Fruit fly (Drosophila melanogaster) whole organism, embryonic: Measurements from ENCODE around the gene CG15725.

Source experiments
- Bdp1 ChIP-seq: fragments of 200-800 bp; sonication (Bioruptor generic); optimal IDR thresholded peaks from 3 replicates; lab custom pipeline; 2016; ENCODE audit warnings: missing biosample characterization, missing genetic modification characterization
- CG10462 ChIP-seq: fragments of 200-800 bp; sonication (Bioruptor generic); optimal IDR thresholded peaks from 2 replicates; lab custom pipeline; 2016; ENCODE audit warnings: missing biosample characterization, missing genetic modification characterization
- CG11560 ChIP-seq: fragments of 200-800 bp; sonication (Bioruptor generic); IDR thresholded peaks from 3 replicates; pipeline ENCODE4 v1.3.6; 2022; ENCODE audit warnings: missing biosample characterization, missing genetic modification characterization
- CG12219 ChIP-seq: fragments of 200-800 bp; sonication (Bioruptor generic); optimal IDR thresholded peaks from 3 replicates; lab custom pipeline; 2018; ENCODE audit warnings: missing biosample characterization, mild to moderate bottlenecking, missing genetic modification characterization
- CG12942 ChIP-seq: fragments of 200-800 bp; sonication (Bioruptor generic); optimal IDR thresholded peaks from 3 replicates; lab custom pipeline; 2016; ENCODE audit warnings: missing biosample characterization, missing genetic modification characterization
- CG14710 ChIP-seq: fragments of 200-800 bp; sonication (Bioruptor generic); optimal IDR thresholded peaks from 3 replicates; lab custom pipeline; 2019; ENCODE audit warnings: missing biosample characterization, mild to moderate bottlenecking, missing genetic modification characterization, moderate library complexity
- CG16813 ChIP-seq: fragments of 200-800 bp; sonication (Bioruptor generic); IDR thresholded peaks from 3 replicates; pipeline ENCODE4 v1.3.6; 2022; ENCODE audit warnings: missing biosample characterization, missing genetic modification characterization; ENCODE audit not compliant: partially characterized antibody
- CG17186 ChIP-seq: fragments of 200-800 bp; sonication (Bioruptor generic); optimal IDR thresholded peaks from 3 replicates; lab custom pipeline; 2017; ENCODE audit warnings: missing biosample characterization, missing genetic modification reagents, missing genetic modification characterization
- CG17802 ChIP-seq: fragments of 200-800 bp; sonication (Bioruptor generic); optimal IDR thresholded peaks from 2 replicates; lab custom pipeline; 2018; ENCODE audit warnings: missing biosample characterization, mild to moderate bottlenecking, missing genetic modification characterization, moderate library complexity
- CG18599 ChIP-seq: fragments of 200-800 bp; sonication (Bioruptor generic); optimal IDR thresholded peaks from 3 replicates; lab custom pipeline; 2017; ENCODE audit warnings: missing biosample characterization, missing genetic modification characterization, mild to moderate bottlenecking, moderate library complexity, missing genetic modification reagents
- CG2889 ChIP-seq: fragments of 200-800 bp; sonication (Bioruptor generic); IDR thresholded peaks from 3 replicates; pipeline ENCODE4 v1.3.6; 2022; ENCODE audit warnings: missing biosample characterization, missing genetic modification characterization
- CG34422 ChIP-seq: fragments of 200-800 bp; sonication (Bioruptor generic); IDR thresholded peaks from 3 replicates; pipeline ENCODE4 v1.3.6; 2022; ENCODE audit warnings: missing biosample characterization, missing genetic modification characterization
- CG3995 ChIP-seq: fragments of 200-800 bp; sonication (Bioruptor generic); optimal IDR thresholded peaks from 3 replicates; lab custom pipeline; 2016; ENCODE audit warnings: missing biosample characterization, missing genetic modification characterization
- CG4360 ChIP-seq: fragments of 200-800 bp; sonication (Bioruptor generic); IDR thresholded peaks from 2 replicates; pipeline ENCODE4 v1.3.6; 2022; ENCODE audit warnings: missing biosample characterization, missing genetic modification characterization
- CG5180 ChIP-seq: fragments of 200-800 bp; sonication (Bioruptor generic); optimal IDR thresholded peaks from 3 replicates; lab custom pipeline; 2017; ENCODE audit warnings: missing biosample characterization, missing genetic modification characterization, mild to moderate bottlenecking, moderate library complexity, missing genetic modification reagents
- CG8089 ChIP-seq: fragments of 200-800 bp; sonication (Bioruptor generic); optimal IDR thresholded peaks from 3 replicates; lab custom pipeline; 2016; ENCODE audit warnings: missing biosample characterization, missing genetic modification characterization
- CG8290 ChIP-seq, 3 experiments: fragments of 200-800 bp; sonication (Bioruptor generic); optimal IDR thresholded peaks; 2 replicates each; lab custom pipeline; 2016 to 2019; ENCODE audit warnings: missing biosample characterization in 3 of 3, missing genetic modification characterization in 3 of 3, mild to moderate bottlenecking in 2 of 3, moderate library complexity in 1 of 3
- CG9437 ChIP-seq: fragments of 200-800 bp; sonication (Bioruptor generic); optimal IDR thresholded peaks from 2 replicates; lab custom pipeline; 2018; ENCODE audit warnings: missing biosample characterization, mild to moderate bottlenecking, missing genetic modification characterization
- CoRest ChIP-seq: fragments of 200-800 bp; sonication (Bioruptor generic); optimal IDR thresholded peaks from 3 replicates; lab custom pipeline; 2018; ENCODE audit warnings: missing biosample characterization, mild to moderate bottlenecking, missing genetic modification characterization, moderate library complexity
- D19B ChIP-seq: fragments of 200-800 bp; sonication (Bioruptor generic); optimal IDR thresholded peaks from 2 replicates; lab custom pipeline; 2017; ENCODE audit warnings: missing biosample characterization, mild to moderate bottlenecking, missing genetic modification characterization
- Dip3 ChIP-seq: fragments of 200-800 bp; sonication (Bioruptor generic); optimal IDR thresholded peaks from 3 replicates; lab custom pipeline; 2016; ENCODE audit warnings: missing biosample characterization, missing genetic modification characterization
- Dref ChIP-seq: fragments of 200-800 bp; sonication (Bioruptor generic); IDR thresholded peaks from 2 replicates; pipeline ENCODE4 v1.3.6; 2022; ENCODE audit warnings: missing biosample characterization, missing genetic modification characterization
- Gug ChIP-seq: fragments of 200-800 bp; sonication (Bioruptor generic); IDR thresholded peaks from 4 replicates; pipeline ENCODE4 v1.3.6; 2022; ENCODE audit warnings: missing biosample characterization, missing genetic modification characterization
- Nf-YB ChIP-seq: fragments of 200-800 bp; sonication (Bioruptor generic); optimal IDR thresholded peaks from 3 replicates; lab custom pipeline; 2019; ENCODE audit warnings: missing biosample characterization, mild to moderate bottlenecking, missing genetic modification characterization, moderate library complexity
- Rx ChIP-seq: fragments of 200-800 bp; sonication (Bioruptor generic); IDR thresholded peaks from 2 replicates; pipeline ENCODE4 v1.3.6; 2022; ENCODE audit warnings: missing biosample characterization, missing genetic modification characterization
- Spps ChIP-seq: fragments of 200-800 bp; sonication (Bioruptor generic); optimal IDR thresholded peaks from 2 replicates; lab custom pipeline; 2018; ENCODE audit warnings: missing biosample characterization, mild to moderate bottlenecking, missing genetic modification characterization
- TFAM ChIP-seq: fragments of 200-800 bp; sonication (Bioruptor generic); optimal IDR thresholded peaks from 2 replicates; lab custom pipeline; 2017; ENCODE audit warnings: missing biosample characterization, missing genetic modification characterization, inconsistent platforms
- Vsx1 ChIP-seq: fragments of 200-800 bp; sonication (Bioruptor generic); optimal IDR thresholded peaks from 2 replicates; lab custom pipeline; 2017; ENCODE audit warnings: missing biosample characterization, mild to moderate bottlenecking, missing genetic modification characterization, missing genetic modification reagents
- YL-1 ChIP-seq: fragments of 200-800 bp; sonication (Bioruptor generic); optimal IDR thresholded peaks from 3 replicates; lab custom pipeline; 2017; ENCODE audit warnings: missing biosample characterization, mild to moderate bottlenecking, missing genetic modification characterization
- abd-A ChIP-seq: fragments of 200-800 bp; sonication (Bioruptor generic); optimal IDR thresholded peaks from 3 replicates; lab custom pipeline; 2019; ENCODE audit warnings: missing biosample characterization, mild to moderate bottlenecking, missing genetic modification characterization, moderate library complexity
- ap ChIP-seq: fragments of 200-800 bp; sonication (Bioruptor generic); IDR thresholded peaks from 2 replicates; pipeline ENCODE4 v1.3.6; 2022; ENCODE audit warnings: missing biosample characterization, missing genetic modification characterization
- ara ChIP-seq: fragments of 200-800 bp; sonication (Bioruptor generic); IDR thresholded peaks from 2 replicates; pipeline ENCODE4 v1.3.6; 2022; ENCODE audit warnings: missing biosample characterization, missing genetic modification characterization
- bigmax ChIP-seq: fragments of 200-800 bp; sonication (Bioruptor generic); optimal IDR thresholded peaks from 2 replicates; lab custom pipeline; 2018; ENCODE audit warnings: missing biosample characterization, mild to moderate bottlenecking, missing genetic modification characterization
- corto ChIP-seq: fragments of 200-800 bp; sonication (Bioruptor generic); optimal IDR thresholded peaks from 2 replicates; lab custom pipeline; 2016; ENCODE audit warnings: missing biosample characterization, mild to moderate bottlenecking, missing genetic modification characterization, moderate library complexity
- crol ChIP-seq: fragments of 200-800 bp; sonication (Bioruptor generic); IDR thresholded peaks from 2 replicates; pipeline ENCODE4 v1.3.6; 2022; ENCODE audit warnings: missing biosample characterization, missing genetic modification characterization
- disco-r ChIP-seq: fragments of 200-800 bp; sonication (Bioruptor generic); optimal IDR thresholded peaks from 2 replicates; lab custom pipeline; 2016; ENCODE audit warnings: missing biosample characterization, missing genetic modification characterization
- dmrt11E ChIP-seq: fragments of 200-800 bp; sonication (Bioruptor generic); optimal IDR thresholded peaks from 3 replicates; lab custom pipeline; 2018; ENCODE audit warnings: missing biosample characterization, mild to moderate bottlenecking, missing genetic modification characterization, moderate library complexity
- dpn ChIP-seq, 2 experiments: fragments of 200-800 bp; sonication (Bioruptor generic); optimal IDR thresholded peaks; 3 replicates each; lab custom pipeline; 2016; ENCODE audit warnings: missing biosample characterization in 2 of 2, missing genetic modification characterization in 2 of 2
- ems ChIP-seq: fragments of 200-800 bp; sonication (Bioruptor generic); optimal IDR thresholded peaks from 3 replicates; lab custom pipeline; 2016; ENCODE audit warnings: missing biosample characterization, missing genetic modification characterization
- fd64A ChIP-seq: fragments of 200-800 bp; sonication (Bioruptor generic); optimal IDR thresholded peaks from 3 replicates; lab custom pipeline; 2018; ENCODE audit warnings: missing biosample characterization, mild to moderate bottlenecking, missing genetic modification characterization
- gce ChIP-seq: fragments of 200-800 bp; sonication (Bioruptor generic); IDR thresholded peaks from 3 replicates; pipeline ENCODE4 v1.3.6; 2022; ENCODE audit warnings: missing biosample characterization, missing genetic modification characterization
- gt ChIP-seq: fragments of 200-800 bp; sonication (Bioruptor generic); IDR thresholded peaks from 2 replicates; pipeline ENCODE4 v1.3.6; 2022; ENCODE audit warnings: missing biosample characterization, missing genetic modification characterization
- inv ChIP-seq: fragments of 200-800 bp; sonication (Bioruptor generic); IDR thresholded peaks from 2 replicates; pipeline ENCODE4 v1.3.6; 2022; ENCODE audit warnings: missing biosample characterization, missing genetic modification characterization; ENCODE audit not compliant: partially characterized antibody
- jigr1 ChIP-seq: fragments of 200-800 bp; sonication (Bioruptor generic); IDR thresholded peaks from 3 replicates; pipeline ENCODE4 v1.3.6; 2022; ENCODE audit warnings: missing biosample characterization, missing genetic modification characterization
- knrl ChIP-seq: fragments of 200-800 bp; sonication (Bioruptor generic); IDR thresholded peaks from 3 replicates; pipeline ENCODE4 v1.3.6; 2022; ENCODE audit warnings: missing biosample characterization, missing genetic modification characterization; ENCODE audit not compliant: partially characterized antibody
- nerfin-2 ChIP-seq: fragments of 200-800 bp; sonication (Bioruptor generic); IDR thresholded peaks from 2 replicates; pipeline ENCODE4 v1.3.6; 2022; ENCODE audit warnings: missing biosample characterization, missing genetic modification characterization; ENCODE audit not compliant: partially characterized antibody
- scrt ChIP-seq: fragments of 200-800 bp; sonication (Bioruptor generic); optimal IDR thresholded peaks from 2 replicates; lab custom pipeline; 2018; ENCODE audit warnings: missing biosample characterization, mild to moderate bottlenecking, missing genetic modification characterization, moderate library complexity
- sens ChIP-seq: fragments of 200-800 bp; sonication (Bioruptor generic); peaks from one replicate; lab custom pipeline; 2016; ENCODE audit warnings: missing biosample characterization, missing genetic modification characterization
- seq ChIP-seq: fragments of 200-800 bp; sonication (Bioruptor generic); IDR thresholded peaks from 2 replicates; pipeline ENCODE4 v1.3.6; 2022; ENCODE audit warnings: missing biosample characterization, missing genetic modification characterization
- stc ChIP-seq: fragments of 200-800 bp; sonication (Bioruptor generic); IDR thresholded peaks from 2 replicates; pipeline ENCODE4 v1.3.6; 2022; ENCODE audit warnings: missing biosample characterization, missing genetic modification characterization

The CG15725 gene

DNA sequence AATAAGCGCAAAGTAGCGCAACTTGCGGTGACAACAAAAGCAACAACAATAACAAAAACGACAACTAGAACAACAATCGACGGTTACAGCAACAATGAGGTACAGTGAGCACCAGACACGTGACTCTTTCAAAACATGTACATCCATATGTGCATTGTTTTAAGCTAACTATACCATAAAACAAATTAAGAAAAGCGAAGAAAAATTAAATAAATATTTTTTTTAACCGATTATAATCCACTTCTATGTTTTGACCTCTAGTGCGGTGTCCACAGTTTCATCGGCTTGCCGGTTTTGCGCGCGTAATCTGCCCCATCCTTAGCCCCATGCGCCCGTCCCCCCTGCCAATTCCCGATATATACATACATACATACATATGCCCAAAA, 48.7 kb downstream of the CG15725 start:
- TF ChIP-seq gce (GFP tag; lab: Robert Waterston, UW) (peak; percentile 75; the same call in 1 of the 3 replicates), disco-r (GFP tag; lab: Kevin White, UChicago) (peak; percentile 54), CG4360 (GFP tag; lab: Robert Waterston, UW) (peak; percentile 78), D19B (peak; percentile 89), stc (GFP tag; lab: Robert Waterston, UW) (peak; percentile 96), CG34422 (GFP tag; lab: Robert Waterston, UW) (peak; percentile 96), CG3995 (peak; percentile 61), Nf-YB (GFP tag; lab: Kevin White, UChicago) (peak; percentile 50), CoRest (peak; percentile 91), dmrt11E (tag; lab: Kevin White, UChicago) (peak; percentile 71), CG8290 (GFP tag; optimal IDR thresholded peaks at IDR 0.05; lab: Kevin White, UChicago) (peak; percentile 67), CG8290 (tag; optimal IDR thresholded peaks at IDR 0.05; lab: Kevin White, UChicago) (peak in 1 of 2 experiments; percentile 94), gt (GFP tag; lab: Robert Waterston, UW) (peak; percentile 60; the same call in 1 of the 2 replicates), CG16813 (GFP tag; lab: Robert Waterston, UW) (no peak), CG18599 (GFP tag; lab: Kevin White, UChicago) (peak; percentile 97), jigr1 (GFP tag; lab: Robert Waterston, UW) (peak; percentile 87; the same call in 2 of the 3 replicates), CG10462 (peak; percentile 82), CG11560 (tag; lab: Robert Waterston, UW) (peak; percentile 88), sens (GFP tag; lab: Kevin White, UChicago) (peak; percentile 93), ap (peak; percentile 88), Bdp1 (GFP tag; lab: Kevin White, UChicago) (peak; percentile 72), YL-1 (peak; percentile 33), Rx (GFP tag; lab: Robert Waterston, UW) (peak; percentile 94), CG12942 (GFP tag; lab: Kevin White, UChicago) (peak; percentile 79), inv (GFP tag; lab: Robert Waterston, UW) (no peak), CG17186 (peak; percentile 47), corto (peak; percentile 95), Gug (peak; percentile 95), dpn (GFP tag; optimal IDR thresholded peaks at IDR 0.05; lab: Kevin White, UChicago) (peak; percentile 80 to 92), Spps (tag; lab: Kevin White, UChicago) (peak; percentile 58), CG2889 (GFP tag; lab: Robert Waterston, UW) (peak; percentile 94), scrt (peak; percentile 82), CG12219 (GFP tag; lab: Kevin White, UChicago) (peak; percentile 81), CG5180 (GFP tag; lab: Kevin White, UChicago) (peak; percentile 32), CG14710 (tag; lab: Kevin White, UChicago) (peak; percentile 56), CG8089 (GFP tag; lab: Kevin White, UChicago) (peak; percentile 61), CG17802 (tag; lab: Kevin White, UChicago) (peak; percentile 54), ems (GFP tag; lab: Kevin White, UChicago) (peak; percentile 76), bigmax (GFP tag; lab: Kevin White, UChicago) (no peak), CG9437 (GFP tag; lab: Kevin White, UChicago) (peak; percentile 61), seq (GFP tag; lab: Robert Waterston, UW) (peak; percentile 95), ara (GFP tag; lab: Robert Waterston, UW) (peak; percentile 95), fd64A (GFP tag; lab: Kevin White, UChicago) (peak; percentile 38), Dip3 (GFP tag; lab: Kevin White, UChicago) (peak; percentile 95), TFAM (GFP tag; lab: Kevin White, UChicago) (peak; percentile 26), nerfin-2 (GFP tag; lab: Robert Waterston, UW) (no peak), Vsx1 (GFP tag; lab: Kevin White, UChicago) (peak; percentile 62), knrl (GFP tag; lab: Robert Waterston, UW) (no peak), Dref (GFP tag; lab: Robert Waterston, UW) (peak; percentile 40), crol (no peak), abd-A (tag; lab: Kevin White, UChicago) (no peak)
